Worm (Caenorhabditis elegans): ENCODE data around the gene F35C5.12.

Gene F35C5.12

DNA sequence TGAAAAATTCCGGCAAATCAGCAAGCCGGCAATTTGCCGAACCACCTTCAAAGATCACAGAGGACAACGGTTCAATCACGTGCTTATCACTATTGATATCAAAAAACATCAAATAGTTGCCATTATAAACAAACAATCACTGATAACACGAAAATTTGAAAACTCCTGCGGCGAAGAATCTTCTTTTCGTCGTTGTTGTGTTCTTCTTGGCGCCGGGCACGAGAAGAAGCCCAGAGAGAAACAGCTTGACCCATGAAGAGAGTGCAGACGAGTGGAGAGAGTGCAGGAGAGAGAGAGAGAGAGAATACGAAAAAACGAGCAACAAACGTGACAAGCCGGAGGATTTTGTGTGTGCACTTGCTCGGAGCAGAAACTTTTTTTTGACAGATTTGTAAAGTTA, 35.7 kb downstream of the F35C5.12 start (continued):
- TF ChIP-seq F57C9.4 (tag; optimal IDR thresholded peaks at IDR 0.05) (no peak), B0336.3 (GFP tag; IDR thresholded peaks at IDR 0.05) (peak; percentile 77; the same call in 1 of the 2 replicates), ceh-40 (GFP tag; IDR thresholded peaks at IDR 0.05) (no peak), lin-35 (GFP tag; optimal IDR thresholded peaks at IDR 0.05) (no peak), nhr-27 (tag; optimal IDR thresholded peaks at IDR 0.05) (no peak), F55B11.4 (tag; optimal IDR thresholded peaks at IDR 0.05; ENCODE audit: borderline replicate concordance, insufficient read depth) (no peak), egl-44 (GFP tag; IDR thresholded peaks at IDR 0.05) (no peak), hsf-1 (GFP tag; IDR thresholded peaks at IDR 0.05) (no peak), snpc-1.3 (tag; optimal IDR thresholded peaks at IDR 0.05; ENCODE audit: insufficient read depth) (no peak), atf-7 (tag; optimal IDR thresholded peaks at IDR 0.05) (peak; percentile 45), dox-1 (GFP tag; IDR thresholded peaks at IDR 0.05) (no peak), efl-1 (GFP tag; optimal IDR thresholded peaks at IDR 0.05) (no peak), pha-4 (tag; optimal IDR thresholded peaks at IDR 0.05) (no peak), ztf-25 (GFP tag; IDR thresholded peaks at IDR 0.05) (no peak), mes-4 (tag; optimal IDR thresholded peaks at IDR 0.05) (no peak), F33H1.4 (GFP tag; IDR thresholded peaks at IDR 0.05) (no peak), ceh-58 (GFP tag; IDR thresholded peaks at IDR 0.05) (no peak), ceh-27 (GFP tag; optimal IDR thresholded peaks at IDR 0.05) (peak; percentile 19), egrh-3 (GFP tag; IDR thresholded peaks at IDR 0.05) (peak; percentile 40; the same call in 1 of the 2 replicates), lin-40 (tag; optimal IDR thresholded peaks at IDR 0.05) (peak; percentile 53), F22D6.2 (tag; optimal IDR thresholded peaks at IDR 0.05) (no peak), attf-6 (GFP tag; IDR thresholded peaks at IDR 0.05) (no peak), hmg-20 (GFP tag; IDR thresholded peaks at IDR 0.05) (no peak), hrde-1 (tag; optimal IDR thresholded peaks at IDR 0.05; ENCODE audit: borderline replicate concordance) (no peak), snpc-1.1 (tag; optimal IDR thresholded peaks at IDR 0.05; ENCODE audit: insufficient read depth) (no peak), hmg-1.2 (GFP tag; IDR thresholded peaks at IDR 0.05) (peak; percentile 75; the same call in 1 of the 2 replicates), tlf-1 (GFP tag; optimal IDR thresholded peaks at IDR 0.05) (peak; percentile 40), zim-3 (tag; optimal IDR thresholded peaks at IDR 0.05) (no peak)

DNA sequence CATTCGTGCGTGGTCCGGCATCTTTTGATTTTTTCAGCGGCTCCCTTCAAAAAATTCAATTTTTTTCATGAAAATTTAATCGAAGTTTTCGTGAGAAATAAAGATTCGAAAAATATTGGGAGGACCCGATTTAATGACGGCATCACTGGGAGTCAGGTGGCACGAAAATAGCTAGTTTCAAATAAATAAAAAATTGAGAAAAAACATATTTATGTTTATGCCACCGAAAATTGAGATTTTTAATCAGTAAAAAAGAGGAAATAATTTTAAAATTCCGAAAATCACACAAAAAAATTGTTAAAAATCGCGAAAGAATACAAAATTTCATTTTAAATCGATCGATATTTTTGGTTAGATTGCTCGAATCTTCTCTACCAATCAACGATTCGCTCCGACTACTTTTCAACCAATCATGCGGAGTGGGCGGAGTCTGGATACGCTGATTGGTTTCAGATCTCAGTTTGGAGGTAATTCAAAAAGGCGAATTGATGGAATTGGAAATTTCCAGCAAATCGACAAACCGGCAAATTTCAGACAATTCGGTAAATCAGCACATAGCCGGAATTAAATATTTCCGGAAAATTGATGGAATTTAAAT, 36.2 kb downstream of the F35C5.12 start, which contains the start of gene gsy-1:
Gene gsy-1, minus strand, starts transcription at position 51 of the 598 bp plus-strand sequence.
- no peak for TF ChIP-seq egl-18 (GFP tag; IDR thresholded peaks at IDR 0.05)
- TF ChIP-seq nfyb-1 (GFP tag; IDR thresholded peaks at IDR 0.05) = 0 out of 2 replicates have a peak, but pooled peaks have one; percentile 48
- 0 out of 2 replicates have a peak, but pooled peaks have one; percentile 17 for TF ChIP-seq madf-6 (GFP tag; IDR thresholded peaks at IDR 0.05)

DNA sequence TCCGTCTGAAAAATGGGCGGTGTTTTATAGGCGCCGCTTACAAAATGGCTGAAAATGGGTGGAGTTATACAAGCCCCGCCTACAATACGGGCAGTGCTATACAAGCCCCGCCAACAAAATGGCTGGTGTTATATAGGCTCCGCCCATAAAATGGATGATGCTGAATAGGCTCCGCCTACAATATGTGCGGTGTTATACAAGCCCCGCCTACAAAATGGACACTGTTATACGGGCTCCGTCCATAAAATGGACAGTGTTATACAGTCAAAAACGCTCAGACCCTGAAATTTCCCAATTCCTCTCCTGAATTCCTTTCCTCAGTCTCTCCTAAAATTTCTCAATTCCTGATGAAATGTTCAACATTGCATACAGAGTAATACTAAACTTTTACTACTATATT, 48.3 kb downstream of the F35C5.12 start:
- TF ChIP-seq madf-3 (GFP tag; IDR thresholded peaks at IDR 0.05) (peak; percentile 78; the same call in 1 of the 2 replicates), hrde-1 (tag; optimal IDR thresholded peaks at IDR 0.05; ENCODE audit: borderline replicate concordance) (no peak), madf-10 (tag; optimal IDR thresholded peaks at IDR 0.05) (no peak), sea-2 (GFP tag; IDR thresholded peaks at IDR 0.05) (no peak), attf-6 (GFP tag; IDR thresholded peaks at IDR 0.05) (peak; percentile 36; the same call in 1 of the 2 replicates), hsf-1 (GFP tag; IDR thresholded peaks at IDR 0.05) (0 out of 2 replicates have a peak, but pooled peaks have one; percentile 30), F52B5.7 (tag; optimal IDR thresholded peaks at IDR 0.05) (peak; percentile 17), aptf-2 (GFP tag; conservative IDR thresholded peaks at IDR 0.05) (0 out of 2 replicates have a peak, but pooled peaks have one; percentile 10), F33H1.4 (GFP tag; IDR thresholded peaks at IDR 0.05) (0 out of 2 replicates have a peak, but pooled peaks have one; percentile 5), ekl-4 (GFP tag; IDR thresholded peaks at IDR 0.05) (peak; percentile 18; the same call in 1 of the 2 replicates), nfyb-1 (GFP tag; IDR thresholded peaks at IDR 0.05) (0 out of 2 replicates have a peak, but pooled peaks have one; percentile 15), Y56A3A.18 (GFP tag; IDR thresholded peaks at IDR 0.05) (no peak), B0019.2 (GFP tag; conservative IDR thresholded peaks at IDR 0.05) (no peak)

Measured in whole organism, young adult.